Fruit fly (Drosophila melanogaster): ENCODE results near the gene B52.

B52 gene

dm6 chr3R:13644778-13645660, 16.1 kb upstream of the B52 start (continued):
- TF ChIP-seq HHEX (GFP tag; optimal IDR thresholded peaks at IDR 0.05) (no peak), Med (GFP tag) (peak; percentile 76), ap (GFP tag; IDR thresholded peaks at IDR 0.05) (no peak), CG30403 (GFP tag; optimal IDR thresholded peaks at IDR 0.05) (peak; percentile 30), gcm2 (GFP tag; optimal IDR thresholded peaks at IDR 0.05) (no peak), Atf6 (GFP tag; IDR thresholded peaks at IDR 0.05) (peak; percentile 59; the same call in 1 of the 2 replicates), CG8290 (GFP tag; optimal IDR thresholded peaks at IDR 0.05) (no peak), CG8290 (tag; optimal IDR thresholded peaks at IDR 0.05) (no peak), maf-S (GFP tag; optimal IDR thresholded peaks at IDR 0.05) (no peak), NK7.1 (GFP tag; optimal IDR thresholded peaks at IDR 0.05) (no peak), fd3F (GFP tag; optimal IDR thresholded peaks at IDR 0.05) (peak; percentile 8), sqz (GFP tag; optimal IDR thresholded peaks at IDR 0.05) (peak; percentile 14), CG6254 (GFP tag; optimal IDR thresholded peaks at IDR 0.05) (peak; percentile 23), Dek (tag; optimal IDR thresholded peaks at IDR 0.05) (peak; percentile 19), lbe (GFP tag; optimal IDR thresholded peaks at IDR 0.05) (peak; percentile 54), sim (GFP tag; IDR thresholded peaks at IDR 0.05) (0 out of 2 replicates have a peak, but pooled peaks have one; percentile 5), Fer1 (GFP tag; optimal IDR thresholded peaks at IDR 0.05) (peak; percentile 74), B-H1 (GFP tag; IDR thresholded peaks at IDR 0.05) (peak; percentile 27; the same call in 1 of the 3 replicates), ken (GFP tag; IDR thresholded peaks at IDR 0.05) (no peak; the same call in 2 of the 3 replicates), chn (GFP tag; optimal IDR thresholded peaks at IDR 0.05) (no peak), CG3163 (GFP tag; optimal IDR thresholded peaks at IDR 0.05) (peak; percentile 92), CG13775 (GFP tag; optimal IDR thresholded peaks at IDR 0.05) (no peak), CG18011 (GFP tag; optimal IDR thresholded peaks at IDR 0.05) (peak; percentile 1), Camta (GFP tag; optimal IDR thresholded peaks at IDR 0.05) (no peak), CG18476 (GFP tag; optimal IDR thresholded peaks at IDR 0.05) (no peak), C15 (GFP tag; IDR thresholded peaks at IDR 0.05) (0 out of 3 replicates have a peak, but pooled peaks have one; percentile 25), Pdp1 (GFP tag; optimal IDR thresholded peaks at IDR 0.05) (peak in 1 of 2 experiments; percentile 84), CG17361 (GFP tag; IDR thresholded peaks at IDR 0.05) (no peak; the same call in 1 of the 3 replicates), odd (GFP tag; optimal IDR thresholded peaks at IDR 0.05) (peak; percentile 43), bigmax (GFP tag; optimal IDR thresholded peaks at IDR 0.05) (peak; percentile 97), pros (GFP tag; optimal IDR thresholded peaks at IDR 0.05) (peak; percentile 35), crol (GFP tag; IDR thresholded peaks at IDR 0.05) (peak; percentile 89), CG4404 (GFP tag; IDR thresholded peaks at IDR 0.05) (no peak), CG2875 (GFP tag; optimal IDR thresholded peaks at IDR 0.05) (no peak), H2.0 (GFP tag; IDR thresholded peaks at IDR 0.05) (0 out of 2 replicates have a peak, but pooled peaks have one; percentile 10), CG13894 (tag; optimal IDR thresholded peaks at IDR 0.05) (no peak), CG7928 (GFP tag; optimal IDR thresholded peaks at IDR 0.05) (no peak), CG2120 (GFP tag; optimal IDR thresholded peaks at IDR 0.05) (peak; percentile 49), eve (GFP tag; optimal IDR thresholded peaks at IDR 0.05) (peak in 1 of 2 experiments; percentile 13), Vsx1 (GFP tag; optimal IDR thresholded peaks at IDR 0.05) (peak; percentile 7), vfl (GFP tag; optimal IDR thresholded peaks at IDR 0.05) (peak; percentile 32), CG12942 (GFP tag; optimal IDR thresholded peaks at IDR 0.05) (peak; percentile 25), kay (GFP tag; optimal IDR thresholded peaks at IDR 0.05) (peak; percentile 6), toy (GFP tag; IDR thresholded peaks at IDR 0.05) (no peak), Rx (GFP tag; IDR thresholded peaks at IDR 0.05) (no peak), Nf-YC (tag; optimal IDR thresholded peaks at IDR 0.05) (no peak), unpg (GFP tag; optimal IDR thresholded peaks at IDR 0.05) (no peak), CG32532 (GFP tag; IDR thresholded peaks at IDR 0.05) (peak; percentile 56; the same call in 1 of the 2 replicates), CG34224 (GFP tag; IDR thresholded peaks at IDR 0.05; ENCODE audit: partially characterized antibody) (peak; percentile 52; the same call in 2 of the 3 replicates)
